Fruit fly (Drosophila melanogaster): ENCODE data around the gene CG1492.

dm6 chrX:12013098-12013493 is 1.1 kb upstream of the CG1492 start:
- no peak for TF ChIP-seq rn (GFP tag; IDR thresholded peaks at IDR 0.05)
- no peak for TF ChIP-seq CG13204 (GFP tag; optimal IDR thresholded peaks at IDR 0.05)
